Fruit fly (Drosophila melanogaster) whole organism, wandering third instar larva: ENCODE measurements around the gene Oatp74D.

Experiments used
- Abd-B ChIP-seq: fragments of >200 bp; optimal IDR thresholded peaks from 2 replicates; lab custom pipeline; 2017; ENCODE audit warnings: missing biosample characterization, missing genetic modification characterization
- CG32264 ChIP-seq: fragments of 200-800 bp; sonication (Bioruptor generic); optimal IDR thresholded peaks from 2 replicates; lab custom pipeline; 2016; ENCODE audit warnings: missing biosample characterization, missing genetic modification characterization
- CG9705 ChIP-seq: fragments of 200-800 bp; sonication (Bioruptor generic); optimal IDR thresholded peaks from 2 replicates; lab custom pipeline; 2018; ENCODE audit warnings: missing biosample characterization, mild to moderate bottlenecking, missing genetic modification characterization
- CrebA ChIP-seq: fragments of 200-800 bp; sonication (Bioruptor generic); optimal IDR thresholded peaks from 2 replicates; lab custom pipeline; 2016; ENCODE audit warnings: missing biosample characterization, mild to moderate bottlenecking, missing genetic modification characterization, borderline replicate concordance
- Dfd ChIP-seq: fragments of >200 bp; optimal IDR thresholded peaks from 2 replicates; lab custom pipeline; 2017; ENCODE audit warnings: missing biosample characterization, missing genetic modification characterization
- Dif ChIP-seq: fragments of 200-275, 200-300 bp; sonication (Bioruptor generic); optimal IDR thresholded peaks from 2 replicates; lab custom pipeline; 2018; ENCODE audit warnings: missing biosample characterization, missing genetic modification characterization; ENCODE audit not compliant: partially characterized antibody
- GATAd ChIP-seq: sonication (Bioruptor generic); optimal IDR thresholded peaks from 2 replicates; lab custom pipeline; 2016; ENCODE audit warnings: missing biosample characterization, missing genetic modification characterization
- HLH106 ChIP-seq: fragments of 200-800 bp; optimal IDR thresholded peaks from 3 replicates; lab custom pipeline; 2019; ENCODE audit warnings: missing biosample characterization, mild to moderate bottlenecking, missing genetic modification characterization, moderate library complexity
- Hnf4 ChIP-seq: fragments of 200-800 bp; sonication (Bioruptor generic); optimal IDR thresholded peaks from 2 replicates; lab custom pipeline; 2016; ENCODE audit warnings: missing biosample characterization, mild to moderate bottlenecking, missing genetic modification characterization
- Hr78 ChIP-seq: fragments of >200 bp; optimal IDR thresholded peaks from 2 replicates; lab custom pipeline; 2017; ENCODE audit warnings: missing biosample characterization, missing genetic modification characterization
- Hr83 ChIP-seq: fragments of 200-300 bp; sonication (Bioruptor generic); optimal IDR thresholded peaks from 2 replicates; lab custom pipeline; 2016; ENCODE audit warnings: missing biosample characterization, mild to moderate bottlenecking, missing genetic modification characterization, moderate library complexity; ENCODE audit not compliant: poor library complexity, severe bottlenecking
- Jra ChIP-seq: sonication (Bioruptor generic); optimal IDR thresholded peaks from 2 replicates; lab custom pipeline; 2016; ENCODE audit warnings: missing biosample characterization, missing genetic modification characterization
- Mio ChIP-seq: sonication (Bioruptor generic); optimal IDR thresholded peaks from 2 replicates; lab custom pipeline; 2016; ENCODE audit warnings: missing biosample characterization, missing genetic modification characterization
- Myc ChIP-seq: fragments of >200 bp; optimal IDR thresholded peaks from 2 replicates; lab custom pipeline; 2017
- N ChIP-seq: fragments of >200 bp; optimal IDR thresholded peaks from 2 replicates; lab custom pipeline; 2018; ENCODE audit warnings: missing biosample characterization, missing external identifiers, missing genetic modification characterization
- OdsH ChIP-seq: fragments of 200-800 bp; sonication (Bioruptor generic); optimal IDR thresholded peaks from 2 replicates; lab custom pipeline; 2016; ENCODE audit warnings: missing biosample characterization, mild to moderate bottlenecking, missing genetic modification characterization
- Rel ChIP-seq, 2 experiments: fragments of 200-800 bp; sonication (Bioruptor generic) in 1 of 2; optimal IDR thresholded peaks; 2 replicates in 1 of 2; 3 replicates in 1 of 2; lab custom pipeline; 2016 to 2019; ENCODE audit warnings: mild to moderate bottlenecking in 2 of 2, missing biosample characterization in 2 of 2, missing genetic modification characterization in 2 of 2, moderate library complexity in 1 of 2
- Sp1 ChIP-seq: fragments of 200-800 bp; sonication (Bioruptor generic); optimal IDR thresholded peaks from 3 replicates; lab custom pipeline; 2019; ENCODE audit warnings: missing biosample characterization, mild to moderate bottlenecking, missing genetic modification characterization, moderate library complexity
- Vsx2 ChIP-seq: fragments of 200-300, 225-300 bp; sonication (Bioruptor generic); optimal IDR thresholded peaks from 2 replicates; lab custom pipeline; 2018; ENCODE audit warnings: missing biosample characterization, missing genetic modification characterization; ENCODE audit not compliant: partially characterized antibody
- br ChIP-seq: fragments of 200-800 bp; sonication (Bioruptor generic); optimal IDR thresholded peaks from 2 replicates; lab custom pipeline; 2016; ENCODE audit warnings: missing biosample characterization, missing genetic modification characterization
- brk ChIP-seq: fragments of 200-800 bp; sonication (Bioruptor generic); optimal IDR thresholded peaks from 2 replicates; lab custom pipeline; 2016; ENCODE audit warnings: missing biosample characterization, mild to moderate bottlenecking, missing genetic modification characterization
- dl ChIP-seq, 2 experiments: fragments of 175-275, 200-275 bp in 1 of 2; fragments of 200-275 bp in 1 of 2; sonication (Bioruptor generic); optimal IDR thresholded peaks; lab custom pipeline; 2018; ENCODE audit warnings: mild to moderate bottlenecking in 2 of 2, missing biosample characterization in 2 of 2, missing genetic modification characterization in 2 of 2, moderate library complexity in 2 of 2; ENCODE audit not compliant: partially characterized antibody in 2 of 2, insufficient read depth in 1 of 2
- dmrt93B ChIP-seq: fragments of 200-800 bp; sonication (Bioruptor generic); optimal IDR thresholded peaks from 2 replicates; lab custom pipeline; 2018; ENCODE audit warnings: missing biosample characterization, mild to moderate bottlenecking, missing genetic modification characterization
- dsf ChIP-seq: sonication (Bioruptor generic); optimal IDR thresholded peaks from 2 replicates; lab custom pipeline; 2016; ENCODE audit warnings: missing biosample characterization, missing genetic modification characterization, borderline replicate concordance
- ey ChIP-seq: fragments of 200-800 bp; sonication (Bioruptor generic); optimal IDR thresholded peaks from 2 replicates; lab custom pipeline; 2016; ENCODE audit warnings: missing biosample characterization, missing genetic modification characterization
- foxo ChIP-seq, 2 experiments: fragments of 200-800 bp; sonication (Bioruptor generic); optimal IDR thresholded peaks; 2 replicates in 1 of 2; 3 replicates in 1 of 2; lab custom pipeline; 2016 to 2017; ENCODE audit warnings: missing biosample characterization in 2 of 2, missing genetic modification characterization in 2 of 2
- fru ChIP-seq: fragments of 200-800 bp; sonication (Bioruptor generic); optimal IDR thresholded peaks from 3 replicates; lab custom pipeline; 2016; ENCODE audit warnings: missing biosample characterization, mild to moderate bottlenecking, missing genetic modification characterization
- h ChIP-seq: fragments of 200-800 bp; sonication (Bioruptor generic); optimal IDR thresholded peaks from 3 replicates; lab custom pipeline; 2016; ENCODE audit warnings: missing biosample characterization, mild to moderate bottlenecking, missing genetic modification characterization
- jim ChIP-seq: fragments of 175-275, 200-325 bp; sonication (Bioruptor generic); optimal IDR thresholded peaks from 2 replicates; lab custom pipeline; 2016; ENCODE audit warnings: missing biosample characterization, mild to moderate bottlenecking, missing genetic modification characterization
- lola ChIP-seq: fragments of >200 bp; optimal IDR thresholded peaks from 2 replicates; lab custom pipeline; 2017; ENCODE audit warnings: missing biosample characterization, missing genetic modification characterization
- pan ChIP-seq: fragments of >200 bp; optimal IDR thresholded peaks from 2 replicates; lab custom pipeline; 2017
- psq ChIP-seq: fragments of 200-800 bp; sonication (Bioruptor generic); optimal IDR thresholded peaks from 3 replicates; lab custom pipeline; 2017; ENCODE audit warnings: missing biosample characterization, mild to moderate bottlenecking, missing genetic modification characterization, moderate library complexity
- rgr ChIP-seq: fragments of 200-800 bp; sonication (Bioruptor generic); optimal IDR thresholded peaks from 3 replicates; lab custom pipeline; 2016; ENCODE audit warnings: missing biosample characterization, mild to moderate bottlenecking, missing genetic modification characterization
- sage ChIP-seq: fragments of 200-800 bp; sonication (Bioruptor generic); optimal IDR thresholded peaks from 2 replicates; lab custom pipeline; 2016; ENCODE audit warnings: missing biosample characterization, mild to moderate bottlenecking, missing genetic modification characterization
- sv ChIP-seq: fragments of 200-800 bp; sonication (Bioruptor generic); optimal IDR thresholded peaks from 3 replicates; lab custom pipeline; 2016; ENCODE audit warnings: missing biosample characterization, missing genetic modification characterization
- tai ChIP-seq: sonication (Bioruptor generic); optimal IDR thresholded peaks from 2 replicates; lab custom pipeline; 2016; ENCODE audit warnings: missing biosample characterization, missing genetic modification characterization
- usp ChIP-seq: fragments of >200 bp; optimal IDR thresholded peaks from 2 replicates; lab custom pipeline; 2017; ENCODE audit warnings: missing biosample characterization, missing genetic modification characterization
- woc ChIP-seq: sonication (Bioruptor generic); optimal IDR thresholded peaks from 2 replicates; lab custom pipeline; 2016; ENCODE audit warnings: missing biosample characterization, mild to moderate bottlenecking, missing genetic modification characterization

Gene Oatp74D

dm6 chr3L:17493807-17494404, 7.0 kb downstream of the Oatp74D start:
- no peak for TF ChIP-seq OdsH (GFP tag; lab: Kevin White, UChicago)
- no peak for TF ChIP-seq h (GFP tag; lab: Kevin White, UChicago)
- TF ChIP-seq N (GFP tag; lab: Kevin White, UChicago) = no peak
- no peak for TF ChIP-seq HLH106 (tag; lab: Kevin White, UChicago)
- TF ChIP-seq brk (GFP tag; lab: Kevin White, UChicago) = no peak
- TF ChIP-seq dsf (GFP tag; lab: Kevin White, UChicago) = no peak
- TF ChIP-seq jim (GFP tag; lab: Kevin White, UChicago) = no peak
- no peak for TF ChIP-seq tai (GFP tag; lab: Kevin White, UChicago)
- TF ChIP-seq, all 38 proteins: peak for 0

- TF ChIP-seq Mio (no peak), Rel (GFP tag; optimal IDR thresholded peaks at IDR 0.05; lab: Kevin White, UChicago) (no peak), Rel (tag; optimal IDR thresholded peaks at IDR 0.05; lab: Kevin White, UChicago) (peak; percentile 99)
Measured at dm6 chr3L:17494541-17494940, 7.6 kb downstream of the Oatp74D start, which contains the start of gene edin. TSS of gene edin (plus strand) at chr3L:17494880.

- TF ChIP-seq CG32264 (no peak), Sp1 (GFP tag; lab: Kevin White, UChicago) (peak; percentile 52), dmrt93B (GFP tag; lab: Kevin White, UChicago) (peak; percentile 32), ey (peak; percentile 73), h (GFP tag; lab: Kevin White, UChicago) (peak; percentile 59), N (GFP tag; lab: Kevin White, UChicago) (no peak), sv (GFP tag; lab: Kevin White, UChicago) (peak; percentile 3), Myc (no peak), brk (GFP tag; lab: Kevin White, UChicago) (peak; percentile 14), CG9705 (no peak), jim (GFP tag; lab: Kevin White, UChicago) (no peak), rgr (GFP tag; lab: Kevin White, UChicago) (peak; percentile 62), Jra (GFP tag; lab: Kevin White, UChicago) (no peak), Abd-B (no peak), dl (GFP tag; optimal IDR thresholded peaks at IDR 0.05; lab: Kevin White, UChicago; ENCODE audit: insufficient read depth in 1 of 2, partially characterized antibody in 2 of 2) (no peak), fru (GFP tag; lab: Kevin White, UChicago) (peak; percentile 70), Vsx2 (GFP tag; lab: Kevin White, UChicago) (no peak), tai (GFP tag; lab: Kevin White, UChicago) (peak; percentile 50), pan (lab: Kevin White, UChicago) (no peak), sage (GFP tag; lab: Kevin White, UChicago) (no peak), OdsH (GFP tag; lab: Kevin White, UChicago) (peak; percentile 55), usp (GFP tag; lab: Kevin White, UChicago) (no peak), br (GFP tag; lab: Kevin White, UChicago) (peak; percentile 74), psq (GFP tag; lab: Kevin White, UChicago) (peak; percentile 53), woc (GFP tag; lab: Kevin White, UChicago) (peak; percentile 70), Dfd (no peak), Dif (no peak), foxo (GFP tag; optimal IDR thresholded peaks at IDR 0.05; lab: Kevin White, UChicago) (peak in 1 of 2 experiments; percentile 62), Mio (no peak), CrebA (GFP tag; lab: Kevin White, UChicago) (no peak), GATAd (GFP tag; lab: Kevin White, UChicago) (no peak), Rel (GFP tag; optimal IDR thresholded peaks at IDR 0.05; lab: Kevin White, UChicago) (no peak), Rel (tag; optimal IDR thresholded peaks at IDR 0.05; lab: Kevin White, UChicago) (peak; percentile 75), dsf (GFP tag; lab: Kevin White, UChicago) (no peak), Hr83 (GFP tag; lab: Kevin White, UChicago) (no peak), Hr78 (GFP tag; lab: Kevin White, UChicago) (no peak), lola (GFP tag; lab: Kevin White, UChicago) (no peak), HLH106 (tag; lab: Kevin White, UChicago) (peak; percentile 56), Hnf4 (GFP tag; lab: Kevin White, UChicago) (peak; percentile 1)
Measured at dm6 chr3L:17495266-17495961, 8.5 kb downstream of the Oatp74D start.
